Worm (Caenorhabditis elegans) whole organism, young adult: ENCODE results near the gene T25C12.3.
A peak's percentile ranks its signal among the peaks of the same experiment; 100 is the strongest.

Source experiments
- C17E4.6 ChIP-seq: fragments of 200-800 bp; sonication (Bioruptor generic); IDR thresholded peaks from 2 replicates; pipeline ENCODE4 v1.3.6; 2022; ENCODE audit warnings: missing genetic modification reagents, missing genetic modification characterization, missing compliant biosample characterization
- F10E7.11 ChIP-seq: sonication (generic microtip); optimal IDR thresholded peaks from 2 replicates; lab custom pipeline; 2017; ENCODE audit warnings: mild to moderate bottlenecking, missing genetic modification characterization, moderate library complexity, missing compliant biosample characterization
- F23B12.7 ChIP-seq: sonication (generic microtip); optimal IDR thresholded peaks from 2 replicates; lab custom pipeline; 2017; ENCODE audit warnings: missing genetic modification characterization, mild to moderate bottlenecking, missing compliant biosample characterization, antibody characterized with exemption, moderate library complexity; ENCODE audit not compliant: insufficient read depth
- F49E8.2 ChIP-seq: sonication (generic microtip); optimal IDR thresholded peaks from 3 replicates; lab custom pipeline; 2017; ENCODE audit warnings: missing genetic modification characterization, mild to moderate bottlenecking, missing compliant biosample characterization, antibody characterized with exemption, moderate library complexity; ENCODE audit not compliant: insufficient read depth
- F55B11.4 ChIP-seq: sonication (generic microtip); optimal IDR thresholded peaks from 2 replicates; lab custom pipeline; 2016; ENCODE audit warnings: missing compliant biosample characterization, missing genetic modification characterization, borderline replicate concordance; ENCODE audit not compliant: insufficient read depth
- K11D2.4 ChIP-seq: fragments of 200-800 bp; sonication (Bioruptor generic); IDR thresholded peaks from 2 replicates; pipeline ENCODE4 v1.3.6; 2022; ENCODE audit warnings: missing genetic modification reagents, missing genetic modification characterization, missing compliant biosample characterization
- Y95B8A.8 ChIP-seq: fragments of 200-800 bp; sonication (Bioruptor generic); IDR thresholded peaks from 2 replicates; pipeline ENCODE4 v1.3.6; 2022; ENCODE audit warnings: missing genetic modification reagents, missing genetic modification characterization, missing compliant biosample characterization
- akir-1 ChIP-seq: fragments of 200-800 bp; sonication (Bioruptor generic); optimal IDR thresholded peaks from 2 replicates; lab custom pipeline; 2018; ENCODE audit warnings: mild to moderate bottlenecking, missing genetic modification characterization, moderate library complexity, missing compliant biosample characterization
- aptf-3 ChIP-seq: fragments of 200-800 bp; sonication (Bioruptor generic); IDR thresholded peaks from 2 replicates; pipeline ENCODE4 v1.3.6; 2022; ENCODE audit warnings: missing genetic modification characterization, missing compliant biosample characterization
- atf-7 ChIP-seq: sonication (generic microtip); optimal IDR thresholded peaks from 2 replicates; lab custom pipeline; 2017; ENCODE audit warnings: mild to moderate bottlenecking, missing genetic modification characterization, missing compliant biosample characterization
- attf-3 ChIP-seq: fragments of 200-800 bp; sonication (Bioruptor generic); conservative IDR thresholded peaks from 2 replicates; pipeline ENCODE4 v1.3.6; 2022; ENCODE audit warnings: missing genetic modification reagents, missing genetic modification characterization, missing compliant biosample characterization
- cebp-1 ChIP-seq, 2 experiments: fragments of 200-800 bp in 1 of 2; sonication (Bioruptor generic) in 1 of 2; sonication (generic microtip) in 1 of 2; IDR thresholded peaks in 1 of 2; optimal IDR thresholded peaks in 1 of 2; 2 replicates each; pipeline versions ENCODE4 v1.3.6 to Lab custom; 2017 to 2022; ENCODE audit warnings: missing compliant biosample characterization in 2 of 2, missing genetic modification characterization in 2 of 2, mild to moderate bottlenecking in 1 of 2, missing genetic modification reagents in 1 of 2, moderate library complexity in 1 of 2
- ceh-79 ChIP-seq: sonication (generic microtip); optimal IDR thresholded peaks from 2 replicates; lab custom pipeline; 2017; ENCODE audit warnings: mild to moderate bottlenecking, missing genetic modification characterization, missing compliant biosample characterization
- die-1 ChIP-seq: sonication (generic microtip); optimal IDR thresholded peaks from 2 replicates; lab custom pipeline; 2016; ENCODE audit warnings: missing genotype, mild to moderate bottlenecking, missing genetic modification characterization, missing compliant biosample characterization
- dox-1 ChIP-seq: fragments of 200-800 bp; sonication (Bioruptor generic); IDR thresholded peaks from 2 replicates; pipeline ENCODE4 v1.3.6; 2022; ENCODE audit warnings: missing genetic modification reagents, missing genetic modification characterization, missing compliant biosample characterization
- dpff-1 ChIP-seq: sonication (generic microtip); optimal IDR thresholded peaks from 2 replicates; lab custom pipeline; 2017; ENCODE audit warnings: mild to moderate bottlenecking, missing genetic modification characterization, missing compliant biosample characterization
- ets-4 ChIP-seq: fragments of 200-800 bp; sonication (Bioruptor generic); optimal IDR thresholded peaks from 2 replicates; lab custom pipeline; 2018; ENCODE audit warnings: mild to moderate bottlenecking, missing genetic modification characterization, missing compliant biosample characterization
- let-526 ChIP-seq: fragments of 200-800 bp; sonication (Bioruptor generic); IDR thresholded peaks from 2 replicates; pipeline ENCODE4 v1.3.6; 2022; ENCODE audit warnings: missing genetic modification reagents, missing genetic modification characterization, missing compliant biosample characterization
- let-607 ChIP-seq, 2 experiments: fragments of 200-800 bp in 1 of 2; sonication (Bioruptor generic) in 1 of 2; sonication (generic microtip) in 1 of 2; optimal IDR thresholded peaks; 2 replicates each; lab custom pipeline; 2016 to 2018; ENCODE audit warnings: mild to moderate bottlenecking in 2 of 2, missing compliant biosample characterization in 2 of 2, missing genetic modification characterization in 2 of 2, moderate library complexity in 2 of 2, missing genotype in 1 of 2
- lin-35 ChIP-seq, 3 experiments: fragments of 150-350 bp in 2 of 3; sonication (generic microtip) in 1 of 3; optimal IDR thresholded peaks; 2 replicates each; lab custom pipeline; 2014 to 2018; ENCODE audit warnings: missing biosample characterization in 3 of 3, missing genetic modification characterization in 3 of 3, missing genetic modification reagents in 3 of 3
- madf-3 ChIP-seq: fragments of 200-800 bp; sonication (Bioruptor generic); IDR thresholded peaks from 2 replicates; pipeline ENCODE4 v1.3.6; 2022; ENCODE audit warnings: missing genetic modification reagents, missing genetic modification characterization, missing compliant biosample characterization
- mcd-1 ChIP-seq: fragments of 200-800 bp; sonication (Bioruptor generic); IDR thresholded peaks from 2 replicates; pipeline ENCODE4 v1.3.6; 2022; ENCODE audit warnings: missing genetic modification reagents, missing genetic modification characterization, missing compliant biosample characterization
- mes-4 ChIP-seq: sonication (generic microtip); optimal IDR thresholded peaks from 2 replicates; lab custom pipeline; 2016; ENCODE audit warnings: missing genotype, missing genetic modification characterization, missing compliant biosample characterization
- nfya-2 ChIP-seq: fragments of 200-800 bp; sonication (Bioruptor generic); IDR thresholded peaks from 2 replicates; pipeline ENCODE4 v1.3.6; 2022; ENCODE audit warnings: missing genetic modification reagents, missing genetic modification characterization, missing compliant biosample characterization
- nhr-27 ChIP-seq: fragments of 200-800 bp; sonication (Bioruptor generic); optimal IDR thresholded peaks from 2 replicates; lab custom pipeline; 2018; ENCODE audit warnings: mild to moderate bottlenecking, missing genetic modification characterization, moderate library complexity, missing compliant biosample characterization
- nhr-80 ChIP-seq: sonication (generic microtip); optimal IDR thresholded peaks from 2 replicates; lab custom pipeline; 2016; ENCODE audit warnings: missing genetic modification characterization, missing compliant biosample characterization
- sea-2 ChIP-seq: fragments of 200-800 bp; sonication (Bioruptor generic); IDR thresholded peaks from 2 replicates; pipeline ENCODE4 v1.3.6; 2022; ENCODE audit warnings: missing genetic modification characterization, missing compliant biosample characterization
- snpc-3.4 ChIP-seq: sonication (generic microtip); optimal IDR thresholded peaks from 2 replicates; lab custom pipeline; 2017; ENCODE audit warnings: missing genetic modification characterization, mild to moderate bottlenecking, missing compliant biosample characterization, antibody characterized with exemption, moderate library complexity, missing genotype, missing genetic modification reagents
- sptf-2 ChIP-seq: fragments of 200-800 bp; sonication (Bioruptor generic); optimal IDR thresholded peaks from 2 replicates; lab custom pipeline; 2018; ENCODE audit warnings: mild to moderate bottlenecking, missing genetic modification characterization, missing compliant biosample characterization
- tbp1 ChIP-seq: fragments of 200-800 bp; sonication (Bioruptor generic); optimal IDR thresholded peaks from 2 replicates; lab custom pipeline; 2018; ENCODE audit warnings: mild to moderate bottlenecking, missing genetic modification characterization, missing compliant biosample characterization
- tbx-9 ChIP-seq: sonication (generic microtip); optimal IDR thresholded peaks from 2 replicates; lab custom pipeline; 2016; ENCODE audit warnings: borderline replicate concordance, missing genetic modification characterization, inconsistent platforms, missing compliant biosample characterization
- unc-130 ChIP-seq: sonication (generic microtip); optimal IDR thresholded peaks from 2 replicates; lab custom pipeline; 2016; ENCODE audit warnings: missing genetic modification reagents, missing genetic modification characterization, missing compliant biosample characterization
- unc-62 ChIP-seq: fragments of 150-350 bp; optimal IDR thresholded peaks from 2 replicates; lab custom pipeline; 2014; ENCODE audit warnings: missing biosample characterization, missing genetic modification reagents, missing genetic modification characterization
- ztf-18 ChIP-seq: sonication (generic microtip); optimal IDR thresholded peaks from 2 replicates; lab custom pipeline; 2016; ENCODE audit warnings: missing genotype, mild to moderate bottlenecking, missing genetic modification characterization, missing compliant biosample characterization
- ztf-25 ChIP-seq: fragments of 200-800 bp; sonication (Bioruptor generic); IDR thresholded peaks from 2 replicates; pipeline ENCODE4 v1.3.6; 2022; ENCODE audit warnings: missing genetic modification reagents, missing genetic modification characterization, missing compliant biosample characterization

The T25C12.3 gene

DNA sequence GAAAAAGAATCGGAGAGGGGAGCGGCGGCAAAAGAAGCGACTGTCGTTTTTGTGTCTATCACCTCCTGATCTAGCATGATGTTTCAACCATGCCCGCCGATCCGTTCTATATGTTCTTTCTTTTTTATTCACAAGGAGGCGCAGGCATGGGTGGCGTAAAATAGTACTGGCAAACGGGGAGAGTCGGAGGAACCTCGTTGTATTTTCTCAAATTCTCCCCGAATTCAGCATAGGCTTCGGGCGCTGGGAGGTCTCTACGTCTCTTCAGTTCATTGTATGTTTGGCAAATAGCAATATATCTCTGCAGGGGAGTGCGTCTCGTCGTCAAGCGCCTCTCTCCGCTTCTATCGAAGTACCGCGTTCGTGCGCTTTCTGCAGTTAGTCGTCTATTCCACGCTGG lies 34.6 kb downstream of the T25C12.3 start, which contains the start of gene lin-14 (continued):
- TF ChIP-seq tbp1 (peak; percentile 15), nhr-27 (tag; lab: Kevin White, UChicago) (no peak), ztf-25 (no peak), dpff-1 (tag; lab: Kevin White, UChicago) (no peak), lin-35 (GFP tag; optimal IDR thresholded peaks at IDR 0.05; lab: Kevin White, UChicago) (no peak), Y95B8A.8 (GFP tag; lab: Robert Waterston, UW) (no peak), sea-2 (GFP tag; lab: Robert Waterston, UW) (no peak), F23B12.7 (tag; lab: Kevin White, UChicago) (no peak), F49E8.2 (tag; lab: Kevin White, UChicago) (no peak), atf-7 (tag; lab: Kevin White, UChicago) (peak; percentile 5), tbx-9 (tag; lab: Kevin White, UChicago) (no peak), cebp-1 (GFP tag; IDR thresholded peaks at IDR 0.05; lab: Robert Waterston, UW) (no peak), cebp-1 (tag; optimal IDR thresholded peaks at IDR 0.05; lab: Kevin White, UChicago) (peak; percentile 58), attf-3 (GFP tag; lab: Robert Waterston, UW) (no peak), nfya-2 (GFP tag; lab: Robert Waterston, UW) (no peak), mcd-1 (peak; percentile 40; the same call in 1 of the 2 replicates)

DNA sequence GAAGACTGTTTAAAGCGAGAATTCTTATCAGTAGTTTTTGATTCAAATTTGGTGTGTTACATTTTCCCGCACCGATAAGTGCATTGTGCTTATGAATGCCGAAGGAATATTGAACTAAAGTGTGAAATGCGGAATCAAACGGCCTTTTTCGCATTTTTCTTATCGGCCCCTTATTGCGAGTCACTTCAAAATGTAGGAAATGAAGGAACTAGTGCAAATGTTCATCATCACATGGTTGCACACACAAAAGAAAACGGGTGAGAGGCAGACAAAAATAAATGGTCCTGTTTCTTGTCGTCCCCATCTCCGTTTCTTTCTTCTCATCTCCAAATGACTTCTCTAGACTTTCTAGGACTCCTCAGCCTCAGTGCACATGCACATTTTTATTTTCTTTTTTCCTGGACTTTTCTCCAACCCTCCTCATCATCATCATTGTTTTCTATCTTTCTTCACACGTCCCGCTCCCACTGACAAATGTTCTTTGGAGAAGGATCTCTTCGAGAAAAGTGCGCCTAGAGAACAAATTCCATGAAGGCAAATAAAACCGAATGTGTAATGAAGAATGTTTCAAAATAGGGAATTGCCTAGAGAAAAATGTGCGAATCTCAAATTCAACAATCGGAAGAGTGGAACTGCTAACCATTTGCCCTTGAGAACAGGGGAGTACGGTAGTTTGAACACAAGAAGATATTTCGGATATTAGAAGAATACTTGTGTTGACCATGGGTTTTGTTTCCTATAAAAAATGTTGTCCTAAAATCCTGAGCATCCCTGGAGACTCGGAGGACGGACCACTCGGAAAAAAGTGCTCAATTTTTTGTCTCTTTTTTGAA lies 35.3 kb downstream of the T25C12.3 start:
- TF ChIP-seq dox-1 (GFP tag; lab: Robert Waterston, UW): peak; percentile 59
- TF ChIP-seq ceh-79 (tag; lab: Kevin White, UChicago): no peak
- peak; percentile 94 for TF ChIP-seq nhr-80 (tag; lab: Kevin White, UChicago)
- peak in 1 of 2 experiments; percentile 4 for TF ChIP-seq let-607 (tag; optimal IDR thresholded peaks at IDR 0.05; lab: Kevin White, UChicago)
- no peak for TF ChIP-seq cebp-1 (GFP tag; IDR thresholded peaks at IDR 0.05; lab: Robert Waterston, UW)
- peak; percentile 33 for TF ChIP-seq cebp-1 (tag; optimal IDR thresholded peaks at IDR 0.05; lab: Kevin White, UChicago)
- TF ChIP-seq mes-4 (tag; lab: Kevin White, UChicago): no peak
- TF ChIP-seq ets-4 (GFP tag; lab: Kevin White, UChicago): peak; percentile 30

DNA sequence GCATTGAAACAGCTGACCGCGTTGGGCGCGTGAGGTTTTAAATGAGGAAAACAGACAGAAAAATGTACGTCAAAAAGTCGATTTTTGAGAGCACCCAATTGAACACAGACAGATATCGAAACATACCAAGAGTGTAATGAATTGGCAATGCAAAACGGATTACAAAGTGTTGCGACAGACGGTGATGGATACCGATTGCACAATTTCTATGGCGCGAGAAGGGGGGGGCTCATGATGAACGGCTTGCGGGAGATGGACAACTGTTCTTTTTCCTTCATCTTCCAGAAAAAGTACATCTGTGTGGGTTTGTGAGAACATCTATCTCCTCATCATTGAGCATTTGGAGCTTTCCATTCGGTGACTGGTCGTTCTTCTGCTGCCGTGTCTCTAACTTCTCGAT lies 36.2 kb downstream of the T25C12.3 start:
- no peak for TF ChIP-seq sptf-2
- TF ChIP-seq C17E4.6 (GFP tag; lab: Robert Waterston, UW): no peak
- TF ChIP-seq unc-62 (GFP tag; lab: Kevin White, UChicago): no peak
- TF ChIP-seq ztf-18 (tag; lab: Kevin White, UChicago): no peak
- TF ChIP-seq ceh-79 (tag; lab: Kevin White, UChicago): no peak
- no peak for TF ChIP-seq madf-3 (GFP tag; lab: Robert Waterston, UW)
- no peak for TF ChIP-seq K11D2.4
- no peak for TF ChIP-seq die-1 (tag; lab: Kevin White, UChicago)
- no peak for TF ChIP-seq F55B11.4
- TF ChIP-seq aptf-3 (GFP tag; lab: Robert Waterston, UW): no peak
- no peak for TF ChIP-seq dox-1 (GFP tag; lab: Robert Waterston, UW)
- TF ChIP-seq F10E7.11 (tag; lab: Kevin White, UChicago): no peak
- TF ChIP-seq akir-1: no peak
- TF ChIP-seq unc-130 (GFP tag; lab: Kevin White, UChicago): no peak
- TF ChIP-seq let-526 (GFP tag; lab: Robert Waterston, UW): no peak
- no peak for TF ChIP-seq snpc-3.4 (tag; lab: Kevin White, UChicago)
